Fruit fly (Drosophila melanogaster) whole organism, embryonic: ENCODE data around the gene CG8136.

Source experiments
- Atf6 ChIP-seq: fragments of 200-800 bp; sonication (Bioruptor generic); IDR thresholded peaks from 2 replicates; pipeline ENCODE4 v1.3.6; 2022; ENCODE audit warnings: missing biosample characterization, missing genetic modification characterization
- CG10462 ChIP-seq: fragments of 200-800 bp; sonication (Bioruptor generic); optimal IDR thresholded peaks from 2 replicates; lab custom pipeline; 2016; ENCODE audit warnings: missing biosample characterization, missing genetic modification characterization
- CG1233 ChIP-seq: fragments of 200-800 bp; sonication (Bioruptor generic); optimal IDR thresholded peaks from 4 replicates; lab custom pipeline; 2018; ENCODE audit warnings: missing biosample characterization, mild to moderate bottlenecking, missing genetic modification characterization
- CG15073 ChIP-seq: fragments of 200-800 bp; sonication (Bioruptor generic); optimal IDR thresholded peaks from 2 replicates; lab custom pipeline; 2016; ENCODE audit warnings: missing biosample characterization, missing genetic modification characterization
- CG15514 ChIP-seq: fragments of 200-800 bp; sonication (Bioruptor generic); optimal IDR thresholded peaks from 3 replicates; lab custom pipeline; 2017; ENCODE audit warnings: missing biosample characterization, missing genetic modification characterization, mild to moderate bottlenecking, moderate library complexity, missing genetic modification reagents
- CG1603 ChIP-seq: fragments of 200-800 bp; sonication (Bioruptor generic); optimal IDR thresholded peaks from 2 replicates; lab custom pipeline; 2019; ENCODE audit warnings: missing biosample characterization, mild to moderate bottlenecking, missing genetic modification characterization, moderate library complexity
- CG16813 ChIP-seq: fragments of 200-800 bp; sonication (Bioruptor generic); IDR thresholded peaks from 3 replicates; pipeline ENCODE4 v1.3.6; 2022; ENCODE audit warnings: missing biosample characterization, missing genetic modification characterization; ENCODE audit not compliant: partially characterized antibody
- CG16863 ChIP-seq: fragments of 200-800 bp; sonication (Bioruptor generic); optimal IDR thresholded peaks from 3 replicates; lab custom pipeline; 2016; ENCODE audit warnings: missing biosample characterization, missing genetic modification characterization
- CG17186 ChIP-seq: fragments of 200-800 bp; sonication (Bioruptor generic); optimal IDR thresholded peaks from 3 replicates; lab custom pipeline; 2017; ENCODE audit warnings: missing biosample characterization, missing genetic modification reagents, missing genetic modification characterization
- CG18011 ChIP-seq: fragments of 200-800 bp; sonication (Bioruptor generic); optimal IDR thresholded peaks from 2 replicates; lab custom pipeline; 2017; ENCODE audit warnings: missing biosample characterization, missing genetic modification characterization, mild to moderate bottlenecking, moderate library complexity, missing genotype
- CG18619 ChIP-seq: fragments of 200-800 bp; sonication (Bioruptor generic); optimal IDR thresholded peaks from 3 replicates; lab custom pipeline; 2017; ENCODE audit warnings: missing biosample characterization, mild to moderate bottlenecking, missing genetic modification characterization
- CG32767 ChIP-seq: fragments of 200-800 bp; sonication (Bioruptor generic); IDR thresholded peaks from 2 replicates; pipeline ENCODE4 v1.3.6; 2022; ENCODE audit warnings: missing biosample characterization, missing genetic modification characterization
- CG3281 ChIP-seq: fragments of 200-800 bp; sonication (Bioruptor generic); optimal IDR thresholded peaks from 3 replicates; lab custom pipeline; 2017; ENCODE audit warnings: missing biosample characterization, mild to moderate bottlenecking, missing genetic modification characterization
- CG34376 ChIP-seq: fragments of 200-800 bp; sonication (Bioruptor generic); optimal IDR thresholded peaks from 2 replicates; lab custom pipeline; 2018; ENCODE audit warnings: missing biosample characterization, mild to moderate bottlenecking, missing genetic modification characterization
- CG3847 ChIP-seq: fragments of 200-800 bp; sonication (Bioruptor generic); IDR thresholded peaks from 2 replicates; pipeline ENCODE4 v1.3.6; 2022; ENCODE audit warnings: missing biosample characterization, missing genetic modification characterization
- CG4707 ChIP-seq: fragments of 200-800 bp; sonication (Bioruptor generic); optimal IDR thresholded peaks from 2 replicates; lab custom pipeline; 2018; ENCODE audit warnings: missing biosample characterization, mild to moderate bottlenecking, missing genetic modification characterization, moderate library complexity
- CG6854 ChIP-seq: fragments of 200-800 bp; sonication (Bioruptor generic); optimal IDR thresholded peaks from 3 replicates; lab custom pipeline; 2017; ENCODE audit warnings: missing biosample characterization, mild to moderate bottlenecking, missing genetic modification characterization
- CG8089 ChIP-seq: fragments of 200-800 bp; sonication (Bioruptor generic); optimal IDR thresholded peaks from 3 replicates; lab custom pipeline; 2016; ENCODE audit warnings: missing biosample characterization, missing genetic modification characterization
- CG8944 ChIP-seq: fragments of 200-800 bp; sonication (Bioruptor generic); optimal IDR thresholded peaks from 3 replicates; lab custom pipeline; 2016; ENCODE audit warnings: missing biosample characterization, missing genetic modification characterization
- CG9437 ChIP-seq: fragments of 200-800 bp; sonication (Bioruptor generic); optimal IDR thresholded peaks from 2 replicates; lab custom pipeline; 2018; ENCODE audit warnings: missing biosample characterization, mild to moderate bottlenecking, missing genetic modification characterization
- CG9609 ChIP-seq: fragments of 200-800 bp; sonication (Bioruptor generic); optimal IDR thresholded peaks from 3 replicates; lab custom pipeline; 2016; ENCODE audit warnings: missing biosample characterization, missing genetic modification characterization
- CG9727 ChIP-seq: fragments of 200-800 bp; sonication (Bioruptor generic); optimal IDR thresholded peaks from 3 replicates; lab custom pipeline; 2017; ENCODE audit warnings: missing biosample characterization, mild to moderate bottlenecking, missing genetic modification characterization
- CG9817 ChIP-seq: fragments of 200-800 bp; sonication (Bioruptor generic); optimal IDR thresholded peaks from 2 replicates; lab custom pipeline; 2018; ENCODE audit warnings: missing biosample characterization, mild to moderate bottlenecking, missing genetic modification characterization, moderate library complexity
- CG9876 ChIP-seq: fragments of 200-800 bp; sonication (Bioruptor generic); optimal IDR thresholded peaks from 2 replicates; lab custom pipeline; 2016; ENCODE audit warnings: missing biosample characterization, missing genetic modification characterization
- Doc3 ChIP-seq: fragments of 200-800 bp; sonication (Bioruptor generic); IDR thresholded peaks from 3 replicates; pipeline ENCODE4 v1.3.6; 2022; ENCODE audit warnings: missing biosample characterization, missing genetic modification characterization; ENCODE audit not compliant: partially characterized antibody
- Ets65A ChIP-seq: fragments of 200-800 bp; sonication (Bioruptor generic); peaks from one replicate; lab custom pipeline; 2016; ENCODE audit warnings: missing biosample characterization, missing genetic modification characterization
- Fer2 ChIP-seq: fragments of 200-800 bp; sonication (Bioruptor generic); optimal IDR thresholded peaks from 2 replicates; lab custom pipeline; 2018; ENCODE audit warnings: missing biosample characterization, mild to moderate bottlenecking, missing genetic modification characterization, moderate library complexity
- HLH3B ChIP-seq: fragments of 200-800 bp; sonication (Bioruptor generic); IDR thresholded peaks from 2 replicates; pipeline ENCODE4 v1.3.6; 2022; ENCODE audit warnings: missing biosample characterization, missing genetic modification characterization
- Hr39 ChIP-seq: fragments of >200 bp; optimal IDR thresholded peaks from 2 replicates; lab custom pipeline; 2017
- Hr51 ChIP-seq, 2 experiments: fragments of 200-800 bp; sonication (Bioruptor generic); optimal IDR thresholded peaks; 2 replicates in 1 of 2; 3 replicates in 1 of 2; lab custom pipeline; 2016 to 2018; ENCODE audit warnings: missing biosample characterization in 2 of 2, missing genetic modification characterization in 2 of 2, mild to moderate bottlenecking in 1 of 2, moderate library complexity in 1 of 2
- Opbp ChIP-seq: fragments of 200-800 bp; sonication (Bioruptor generic); IDR thresholded peaks from 3 replicates; pipeline ENCODE4 v1.3.6; 2022; ENCODE audit warnings: missing biosample characterization, missing genetic modification characterization; ENCODE audit not compliant: partially characterized antibody
- Side ChIP-seq: fragments of 200-800 bp; sonication (Bioruptor generic); optimal IDR thresholded peaks from 2 replicates; lab custom pipeline; 2016; ENCODE audit warnings: missing biosample characterization, missing genetic modification characterization
- Taf1 ChIP-seq: fragments of 200-800 bp; sonication (Bioruptor generic); IDR thresholded peaks from 2 replicates; pipeline ENCODE4 v1.3.6; 2022; ENCODE audit warnings: missing biosample characterization, missing genetic modification characterization
- Trl ChIP-seq, 3 experiments: fragments of >200 bp in 2 of 3; fragments of 200-800 bp in 1 of 3; sonication (Bioruptor generic) in 1 of 3; optimal IDR thresholded peaks; 2 replicates in 1 of 3; 3 replicates in 2 of 3; lab custom pipeline; 2016 to 2017; ENCODE audit warnings: missing biosample characterization in 1 of 3, missing genetic modification characterization in 1 of 3
- ato ChIP-seq: fragments of 200-800 bp; sonication (Bioruptor generic); IDR thresholded peaks from 2 replicates; pipeline ENCODE4 v1.3.6; 2022; ENCODE audit warnings: missing biosample characterization, missing genetic modification characterization; ENCODE audit not compliant: partially characterized antibody
- cwo ChIP-seq: fragments of 200-800 bp; sonication (Bioruptor generic); optimal IDR thresholded peaks from 3 replicates; lab custom pipeline; 2017; ENCODE audit warnings: missing biosample characterization, missing genetic modification characterization, mild to moderate bottlenecking, moderate library complexity, missing genetic modification reagents
- dimm ChIP-seq: fragments of 200-800 bp; sonication (Bioruptor generic); IDR thresholded peaks from 2 replicates; pipeline ENCODE4 v1.3.6; 2022; ENCODE audit warnings: missing biosample characterization, missing genetic modification characterization
- disco-r ChIP-seq: fragments of 200-800 bp; sonication (Bioruptor generic); optimal IDR thresholded peaks from 2 replicates; lab custom pipeline; 2016; ENCODE audit warnings: missing biosample characterization, missing genetic modification characterization
- fd3F ChIP-seq: fragments of 200-800 bp; sonication (Bioruptor generic); optimal IDR thresholded peaks from 2 replicates; lab custom pipeline; 2018; ENCODE audit warnings: missing biosample characterization, mild to moderate bottlenecking, missing genetic modification characterization, moderate library complexity
- gcm2 ChIP-seq: fragments of 200-800 bp; sonication (Bioruptor generic); optimal IDR thresholded peaks from 2 replicates; lab custom pipeline; 2016; ENCODE audit warnings: missing biosample characterization, missing genetic modification characterization
- gfzf ChIP-seq: fragments of 200-800 bp; sonication (Bioruptor generic); optimal IDR thresholded peaks from 2 replicates; lab custom pipeline; 2016; ENCODE audit warnings: missing biosample characterization, mild to moderate bottlenecking, missing genetic modification characterization, moderate library complexity
- hbn ChIP-seq: fragments of 200-800 bp; sonication (Bioruptor generic); IDR thresholded peaks from 2 replicates; pipeline ENCODE4 v1.3.6; 2022; ENCODE audit warnings: missing biosample characterization, missing genetic modification characterization; ENCODE audit not compliant: partially characterized antibody
- klu ChIP-seq: fragments of 200-800 bp; sonication (Bioruptor generic); IDR thresholded peaks from 2 replicates; pipeline ENCODE4 v1.3.6; 2022; ENCODE audit warnings: missing biosample characterization, missing genetic modification characterization
- mirr ChIP-seq: fragments of 200-800 bp; sonication (Bioruptor generic); optimal IDR thresholded peaks from 3 replicates; lab custom pipeline; 2018; ENCODE audit warnings: missing biosample characterization, mild to moderate bottlenecking, missing genetic modification characterization
- pb ChIP-seq: fragments of 200-800 bp; sonication (Bioruptor generic); optimal IDR thresholded peaks from 3 replicates; lab custom pipeline; 2016; ENCODE audit warnings: missing biosample characterization, missing genetic modification characterization
- scrt ChIP-seq: fragments of 200-800 bp; sonication (Bioruptor generic); optimal IDR thresholded peaks from 2 replicates; lab custom pipeline; 2018; ENCODE audit warnings: missing biosample characterization, mild to moderate bottlenecking, missing genetic modification characterization, moderate library complexity
- slp2 ChIP-seq: fragments of 200-800 bp; sonication (Bioruptor generic); optimal IDR thresholded peaks from 2 replicates; lab custom pipeline; 2016; ENCODE audit warnings: missing biosample characterization, missing genetic modification characterization
- sob ChIP-seq: fragments of 200-800 bp; sonication (Bioruptor generic); IDR thresholded peaks from 2 replicates; pipeline ENCODE4 v1.3.6; 2022; ENCODE audit warnings: missing biosample characterization, missing genetic modification characterization
- toy ChIP-seq: fragments of 200-800 bp; sonication (Bioruptor generic); IDR thresholded peaks from 2 replicates; pipeline ENCODE4 v1.3.6; 2022; ENCODE audit warnings: missing biosample characterization, missing genetic modification characterization
- ttk ChIP-seq: fragments of 200-800 bp; sonication (Bioruptor generic); IDR thresholded peaks from 2 replicates; pipeline ENCODE4 v2.1.2; 2022; ENCODE audit warnings: missing biosample characterization, missing genetic modification characterization
- zfh2 ChIP-seq: fragments of 200-800 bp; sonication (Bioruptor generic); optimal IDR thresholded peaks from 2 replicates; lab custom pipeline; 2016; ENCODE audit warnings: missing biosample characterization, missing genetic modification characterization

CG8136 gene

DNA sequence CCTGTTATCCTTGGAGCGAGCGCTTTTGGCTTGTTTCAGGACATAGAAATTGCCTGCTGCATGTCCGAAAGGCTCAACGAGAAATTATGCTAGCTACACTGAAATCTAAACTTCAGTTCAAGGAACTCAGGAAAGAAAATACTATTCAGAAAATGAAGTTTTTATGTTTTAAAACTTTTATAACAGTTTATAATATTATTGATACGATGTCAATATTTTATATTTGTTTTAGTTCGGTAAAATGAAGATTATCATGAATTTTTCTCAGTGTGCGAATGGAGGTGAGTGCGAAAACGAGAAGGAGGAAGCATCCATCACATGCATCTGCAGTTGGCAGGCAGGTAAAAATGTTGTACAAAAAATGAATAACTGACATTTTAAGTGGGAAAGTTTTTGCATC is 25.2 kb downstream of the CG8136 start (continued):
- TF ChIP-seq CG10462 (GFP tag; lab: Kevin White, UChicago) (no peak), CG16863 (GFP tag; lab: Kevin White, UChicago) (no peak), CG18011 (GFP tag; lab: Kevin White, UChicago) (no peak), gcm2 (GFP tag; lab: Kevin White, UChicago) (no peak), sob (GFP tag; lab: Robert Waterston, UW) (peak; percentile 55; the same call in 1 of the 2 replicates), klu (GFP tag; lab: Robert Waterston, UW) (0 out of 2 replicates have a peak, but pooled peaks have one; percentile 33), CG15073 (GFP tag; lab: Kevin White, UChicago) (no peak), CG34376 (no peak), scrt (GFP tag; lab: Kevin White, UChicago) (no peak), pb (no peak), cwo (GFP tag; lab: Kevin White, UChicago) (peak; percentile 23), dimm (0 out of 2 replicates have a peak, but pooled peaks have one; percentile 28), Fer2 (tag; lab: Kevin White, UChicago) (no peak), slp2 (GFP tag; lab: Kevin White, UChicago) (no peak), CG8944 (GFP tag; lab: Kevin White, UChicago) (no peak), Atf6 (GFP tag; lab: Robert Waterston, UW) (peak; percentile 65), CG9817 (tag; lab: Kevin White, UChicago) (no peak), Opbp (GFP tag; lab: Robert Waterston, UW) (no peak), Side (GFP tag; lab: Kevin White, UChicago) (no peak), CG6854 (GFP tag; lab: Kevin White, UChicago) (peak; percentile 15), Ets65A (GFP tag; lab: Kevin White, UChicago) (no peak), Doc3 (no peak), CG32767 (no peak), CG9876 (GFP tag; lab: Kevin White, UChicago) (no peak), CG9609 (GFP tag; lab: Kevin White, UChicago) (no peak), fd3F (peak; percentile 8), mirr (GFP tag; lab: Kevin White, UChicago) (no peak), CG16813 (GFP tag; lab: Robert Waterston, UW) (no peak), HLH3B (peak; percentile 72), gfzf (GFP tag; lab: Kevin White, UChicago) (no peak), CG3847 (GFP tag; lab: Robert Waterston, UW) (no peak), CG1233 (peak; percentile 6), CG15514 (GFP tag; lab: Kevin White, UChicago) (peak; percentile 21), Hr51 (GFP tag; optimal IDR thresholded peaks at IDR 0.05; lab: Kevin White, UChicago) (peak in 1 of 2 experiments; percentile 80), toy (GFP tag; lab: Robert Waterston, UW) (no peak), Taf1 (GFP tag; lab: Robert Waterston, UW) (no peak), ato (GFP tag; lab: Robert Waterston, UW) (no peak), CG9437 (GFP tag; lab: Kevin White, UChicago) (no peak), ttk (GFP tag; lab: Robert Waterston, UW) (no peak), CG4707 (peak; percentile 28), Trl (optimal IDR thresholded peaks at IDR 0.05; lab: Kevin White, UChicago) (no peak), Trl (GFP tag; optimal IDR thresholded peaks at IDR 0.05; lab: Kevin White, UChicago) (no peak), zfh2 (GFP tag; lab: Kevin White, UChicago) (no peak), Hr39 (lab: Kevin White, UChicago) (no peak), disco-r (no peak), CG8089 (GFP tag; lab: Kevin White, UChicago) (no peak), CG1603 (tag; lab: Kevin White, UChicago) (peak; percentile 35), CG17186 (GFP tag; lab: Kevin White, UChicago) (no peak), CG9727 (GFP tag; lab: Kevin White, UChicago) (peak; percentile 74), CG3281 (GFP tag; lab: Kevin White, UChicago) (peak; percentile 38), CG18619 (GFP tag; lab: Kevin White, UChicago) (peak; percentile 20), hbn (GFP tag; lab: Robert Waterston, UW) (no peak)
